Fruit fly (Drosophila melanogaster): ENCODE data around the gene CheB98a.

DNA sequence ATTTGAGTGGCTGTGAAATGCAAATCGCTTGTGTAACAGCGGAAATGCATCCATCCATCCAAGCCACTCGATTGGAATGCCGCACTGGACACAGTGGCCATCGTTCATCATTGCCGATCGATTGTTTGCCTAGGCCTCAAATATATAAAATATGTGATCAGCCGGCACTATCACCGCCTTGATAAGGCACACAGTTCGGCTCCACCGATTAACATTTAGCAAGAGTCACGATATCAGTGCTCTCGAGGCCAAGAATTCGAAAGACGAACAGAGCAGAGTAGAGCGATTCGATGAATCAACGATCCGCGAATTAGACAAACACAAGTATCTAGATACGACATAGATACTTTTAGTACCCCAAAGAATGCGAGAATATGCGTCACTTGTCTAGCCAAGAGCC lies 35.9 kb downstream of the CheB98a start:
- no peak for TF ChIP-seq toe (GFP tag; optimal IDR thresholded peaks at IDR 0.05)
- no peak for TF ChIP-seq Crg-1 (GFP tag; optimal IDR thresholded peaks at IDR 0.05)
- no peak for TF ChIP-seq pad (GFP tag; optimal IDR thresholded peaks at IDR 0.05)
- no peak for TF ChIP-seq CG14711 (tag; optimal IDR thresholded peaks at IDR 0.05)
